Worm (Caenorhabditis elegans) whole organism, young adult: ENCODE results near the gene cdh-9.
A peak's percentile ranks its signal among the peaks of the same experiment; 100 is the strongest.

Experiments used
- C06A6.2 ChIP-seq: fragments of 200-800 bp; sonication (Bioruptor generic); conservative IDR thresholded peaks from 2 replicates; pipeline ENCODE4 v1.3.6; 2022; ENCODE audit warnings: missing genetic modification characterization, missing compliant biosample characterization
- D2030.7 ChIP-seq: fragments of 200-800 bp; sonication (Bioruptor generic); IDR thresholded peaks from 2 replicates; pipeline ENCODE4 v1.3.6; 2022; ENCODE audit warnings: missing genetic modification reagents, missing genetic modification characterization, missing compliant biosample characterization
- F33H1.4 ChIP-seq: fragments of 200-800 bp; sonication (Bioruptor generic); IDR thresholded peaks from 2 replicates; pipeline ENCODE4 v1.3.6; 2022; ENCODE audit warnings: missing genetic modification reagents, missing genetic modification characterization, missing compliant biosample characterization
- F49E8.2 ChIP-seq: sonication (generic microtip); optimal IDR thresholded peaks from 3 replicates; lab custom pipeline; 2017; ENCODE audit warnings: missing genetic modification characterization, mild to moderate bottlenecking, missing compliant biosample characterization, antibody characterized with exemption, moderate library complexity; ENCODE audit not compliant: insufficient read depth
- F55B11.4 ChIP-seq: sonication (generic microtip); optimal IDR thresholded peaks from 2 replicates; lab custom pipeline; 2016; ENCODE audit warnings: missing compliant biosample characterization, missing genetic modification characterization, borderline replicate concordance; ENCODE audit not compliant: insufficient read depth
- F57C9.4 ChIP-seq: sonication (generic microtip); optimal IDR thresholded peaks from 2 replicates; lab custom pipeline; 2017; ENCODE audit warnings: mild to moderate bottlenecking, missing genetic modification characterization, missing compliant biosample characterization
- K11D2.4 ChIP-seq: fragments of 200-800 bp; sonication (Bioruptor generic); IDR thresholded peaks from 2 replicates; pipeline ENCODE4 v1.3.6; 2022; ENCODE audit warnings: missing genetic modification reagents, missing genetic modification characterization, missing compliant biosample characterization
- K12H6.12 ChIP-seq: fragments of 200-800 bp; sonication (Bioruptor generic); optimal IDR thresholded peaks from 2 replicates; lab custom pipeline; 2018; ENCODE audit warnings: mild to moderate bottlenecking, missing genetic modification characterization, missing compliant biosample characterization
- T26A5.8 ChIP-seq: sonication (generic microtip); optimal IDR thresholded peaks from 2 replicates; lab custom pipeline; 2016; ENCODE audit warnings: missing genetic modification characterization, missing compliant biosample characterization
- Y53F4B.3 ChIP-seq: fragments of 200-800 bp; sonication (Bioruptor generic); IDR thresholded peaks from 2 replicates; pipeline ENCODE4 v1.3.6; 2022; ENCODE audit warnings: missing genetic modification reagents, missing genetic modification characterization, missing compliant biosample characterization
- Y56A3A.18 ChIP-seq: fragments of 200-800 bp; sonication (Bioruptor generic); IDR thresholded peaks from 2 replicates; pipeline ENCODE4 v1.3.6; 2022; ENCODE audit warnings: missing genetic modification reagents, missing genetic modification characterization, missing compliant biosample characterization
- Y67H2A.10 ChIP-seq: fragments of 200-800 bp; sonication (Bioruptor generic); conservative IDR thresholded peaks from 2 replicates; pipeline ENCODE4 v1.3.6; 2022; ENCODE audit warnings: missing genetic modification reagents, missing genetic modification characterization, missing compliant biosample characterization
- Y95B8A.8 ChIP-seq: fragments of 200-800 bp; sonication (Bioruptor generic); IDR thresholded peaks from 2 replicates; pipeline ENCODE4 v1.3.6; 2022; ENCODE audit warnings: missing genetic modification reagents, missing genetic modification characterization, missing compliant biosample characterization
- ZK185.1 ChIP-seq: sonication (generic microtip); optimal IDR thresholded peaks from 2 replicates; lab custom pipeline; 2016; ENCODE audit warnings: mild to moderate bottlenecking, missing genetic modification characterization, missing compliant biosample characterization; ENCODE audit not compliant: poor library complexity, severe bottlenecking
- akir-1 ChIP-seq: fragments of 200-800 bp; sonication (Bioruptor generic); optimal IDR thresholded peaks from 2 replicates; lab custom pipeline; 2018; ENCODE audit warnings: mild to moderate bottlenecking, missing genetic modification characterization, moderate library complexity, missing compliant biosample characterization
- aptf-2 ChIP-seq: fragments of 200-800 bp; sonication (Bioruptor generic); conservative IDR thresholded peaks from 2 replicates; pipeline ENCODE4 v1.3.6; 2022; ENCODE audit warnings: missing genetic modification reagents, missing genetic modification characterization, missing compliant biosample characterization
- atf-7 ChIP-seq: sonication (generic microtip); optimal IDR thresholded peaks from 2 replicates; lab custom pipeline; 2017; ENCODE audit warnings: mild to moderate bottlenecking, missing genetic modification characterization, missing compliant biosample characterization
- attf-6 ChIP-seq: fragments of 200-800 bp; sonication (Bioruptor generic); IDR thresholded peaks from 2 replicates; pipeline ENCODE4 v1.3.6; 2022; ENCODE audit warnings: missing genetic modification reagents, missing genetic modification characterization, missing compliant biosample characterization
- cebp-1 ChIP-seq, 2 experiments: fragments of 200-800 bp in 1 of 2; sonication (Bioruptor generic) in 1 of 2; sonication (generic microtip) in 1 of 2; IDR thresholded peaks in 1 of 2; optimal IDR thresholded peaks in 1 of 2; 2 replicates each; pipeline versions ENCODE4 v1.3.6 to Lab custom; 2017 to 2022; ENCODE audit warnings: missing compliant biosample characterization in 2 of 2, missing genetic modification characterization in 2 of 2, mild to moderate bottlenecking in 1 of 2, missing genetic modification reagents in 1 of 2, moderate library complexity in 1 of 2
- cebp-2 ChIP-seq: fragments of 200-800 bp; sonication (Bioruptor generic); IDR thresholded peaks from 2 replicates; pipeline ENCODE4 v1.3.6; 2022; ENCODE audit warnings: missing genetic modification characterization, missing compliant biosample characterization
- ceh-100 ChIP-seq: fragments of 200-800 bp; sonication (Bioruptor generic); IDR thresholded peaks from 2 replicates; pipeline ENCODE4 v1.3.6; 2022; ENCODE audit warnings: missing genetic modification reagents, missing genetic modification characterization, missing compliant biosample characterization
- ceh-27 ChIP-seq: fragments of 200-800 bp; sonication (Bioruptor generic); optimal IDR thresholded peaks from 2 replicates; lab custom pipeline; 2018; ENCODE audit warnings: mild to moderate bottlenecking, missing genetic modification characterization, moderate library complexity, missing compliant biosample characterization
- ceh-40 ChIP-seq: fragments of 200-800 bp; sonication (Bioruptor generic); IDR thresholded peaks from 2 replicates; pipeline ENCODE4 v1.3.6; 2022; ENCODE audit warnings: missing genetic modification characterization, missing compliant biosample characterization
- chd-7 ChIP-seq: sonication (generic microtip); optimal IDR thresholded peaks from 2 replicates; lab custom pipeline; 2016; ENCODE audit warnings: mild to moderate bottlenecking, missing genetic modification characterization, moderate library complexity, missing compliant biosample characterization
- die-1 ChIP-seq: sonication (generic microtip); optimal IDR thresholded peaks from 2 replicates; lab custom pipeline; 2016; ENCODE audit warnings: missing genotype, mild to moderate bottlenecking, missing genetic modification characterization, missing compliant biosample characterization
- efl-1 ChIP-seq: fragments of 150-350 bp; optimal IDR thresholded peaks from 2 replicates; lab custom pipeline; 2014; ENCODE audit warnings: missing biosample characterization, missing genetic modification reagents, missing genetic modification characterization
- fkh-3 ChIP-seq: sonication (generic microtip); optimal IDR thresholded peaks from 2 replicates; lab custom pipeline; 2016; ENCODE audit warnings: mild to moderate bottlenecking, missing genetic modification characterization, missing compliant biosample characterization
- hmg-1.2 ChIP-seq: fragments of 200-800 bp; sonication (Bioruptor generic); IDR thresholded peaks from 2 replicates; pipeline ENCODE4 v1.3.6; 2022; ENCODE audit warnings: missing genetic modification reagents, missing genetic modification characterization, missing compliant biosample characterization
- hmg-20 ChIP-seq: fragments of 200-800 bp; sonication (Bioruptor generic); IDR thresholded peaks from 2 replicates; pipeline ENCODE4 v1.3.6; 2022; ENCODE audit warnings: missing genetic modification reagents, missing genetic modification characterization, missing compliant biosample characterization
- hrde-1 ChIP-seq: sonication (generic microtip); optimal IDR thresholded peaks from 2 replicates; lab custom pipeline; 2016; ENCODE audit warnings: missing genetic modification characterization, mild to moderate bottlenecking, missing compliant biosample characterization, moderate library complexity, missing genotype, missing genetic modification reagents, borderline replicate concordance
- hsf-1 ChIP-seq: fragments of 200-800 bp; sonication (Bioruptor generic); IDR thresholded peaks from 2 replicates; pipeline ENCODE4 v1.3.6; 2022; ENCODE audit warnings: missing genetic modification reagents, missing genetic modification characterization, missing compliant biosample characterization
- let-526 ChIP-seq: fragments of 200-800 bp; sonication (Bioruptor generic); IDR thresholded peaks from 2 replicates; pipeline ENCODE4 v1.3.6; 2022; ENCODE audit warnings: missing genetic modification reagents, missing genetic modification characterization, missing compliant biosample characterization
- madf-10 ChIP-seq: sonication (generic microtip); optimal IDR thresholded peaks from 2 replicates; lab custom pipeline; 2016; ENCODE audit warnings: mild to moderate bottlenecking, missing genetic modification characterization, missing compliant biosample characterization
- madf-3 ChIP-seq: fragments of 200-800 bp; sonication (Bioruptor generic); IDR thresholded peaks from 2 replicates; pipeline ENCODE4 v1.3.6; 2022; ENCODE audit warnings: missing genetic modification reagents, missing genetic modification characterization, missing compliant biosample characterization
- mxl-1 ChIP-seq: sonication (generic microtip); optimal IDR thresholded peaks from 2 replicates; lab custom pipeline; 2016; ENCODE audit warnings: missing genetic modification characterization, missing compliant biosample characterization
- nfya-2 ChIP-seq: fragments of 200-800 bp; sonication (Bioruptor generic); IDR thresholded peaks from 2 replicates; pipeline ENCODE4 v1.3.6; 2022; ENCODE audit warnings: missing genetic modification reagents, missing genetic modification characterization, missing compliant biosample characterization
- nhr-179 ChIP-seq: sonication (generic microtip); optimal IDR thresholded peaks from 2 replicates; lab custom pipeline; 2016; ENCODE audit warnings: mild to moderate bottlenecking, missing genetic modification characterization, missing compliant biosample characterization
- nhr-27 ChIP-seq: fragments of 200-800 bp; sonication (Bioruptor generic); optimal IDR thresholded peaks from 2 replicates; lab custom pipeline; 2018; ENCODE audit warnings: mild to moderate bottlenecking, missing genetic modification characterization, moderate library complexity, missing compliant biosample characterization
- pha-4 ChIP-seq: fragments of 150-350 bp; sonication (generic microtip); optimal IDR thresholded peaks from 2 replicates; lab custom pipeline; 2014; ENCODE audit warnings: missing biosample characterization, missing genetic modification reagents, missing genetic modification characterization
- rec-8 ChIP-seq, 2 experiments: sonication (generic microtip); optimal IDR thresholded peaks; 2 replicates each; lab custom pipeline; 2016; ENCODE audit warnings: mild to moderate bottlenecking in 2 of 2, missing genetic modification characterization in 2 of 2, missing genetic modification reagents in 2 of 2, missing genotype in 2 of 2, missing biosample characterization in 1 of 2, missing compliant biosample characterization in 1 of 2, moderate library complexity in 1 of 2
- somi-1 ChIP-seq: fragments of 200-800 bp; sonication (Bioruptor generic); optimal IDR thresholded peaks from 2 replicates; lab custom pipeline; 2018; ENCODE audit warnings: mild to moderate bottlenecking, missing genetic modification characterization, missing compliant biosample characterization
- tbp1 ChIP-seq: fragments of 200-800 bp; sonication (Bioruptor generic); optimal IDR thresholded peaks from 2 replicates; lab custom pipeline; 2018; ENCODE audit warnings: mild to moderate bottlenecking, missing genetic modification characterization, missing compliant biosample characterization
- tlf-1 ChIP-seq: fragments of 200-800 bp; sonication (Bioruptor generic); optimal IDR thresholded peaks from 2 replicates; lab custom pipeline; 2018; ENCODE audit warnings: mild to moderate bottlenecking, missing genetic modification characterization, missing compliant biosample characterization
- xnd-1 ChIP-seq: sonication (generic microtip); optimal IDR thresholded peaks from 2 replicates; lab custom pipeline; 2016; ENCODE audit warnings: missing genotype, missing genetic modification reagents, missing genetic modification characterization, missing compliant biosample characterization
- zim-3 ChIP-seq: sonication (generic microtip); optimal IDR thresholded peaks from 2 replicates; lab custom pipeline; 2017; ENCODE audit warnings: mild to moderate bottlenecking, missing genetic modification characterization, moderate library complexity, missing compliant biosample characterization
- ztf-26 ChIP-seq: sonication (generic microtip); optimal IDR thresholded peaks from 2 replicates; lab custom pipeline; 2017; ENCODE audit warnings: missing genetic modification characterization, missing compliant biosample characterization
- ztf-28 ChIP-seq: fragments of 200-800 bp; sonication (Bioruptor generic); IDR thresholded peaks from 2 replicates; pipeline ENCODE4 v1.3.6; 2022; ENCODE audit warnings: missing genetic modification reagents, missing genetic modification characterization, missing compliant biosample characterization
- ztf-6 ChIP-seq: fragments of 200-800 bp; sonication (Bioruptor generic); IDR thresholded peaks from 2 replicates; pipeline ENCODE4 v1.3.6; 2022; ENCODE audit warnings: missing genetic modification reagents, missing genetic modification characterization, missing compliant biosample characterization

cdh-9 gene

DNA sequence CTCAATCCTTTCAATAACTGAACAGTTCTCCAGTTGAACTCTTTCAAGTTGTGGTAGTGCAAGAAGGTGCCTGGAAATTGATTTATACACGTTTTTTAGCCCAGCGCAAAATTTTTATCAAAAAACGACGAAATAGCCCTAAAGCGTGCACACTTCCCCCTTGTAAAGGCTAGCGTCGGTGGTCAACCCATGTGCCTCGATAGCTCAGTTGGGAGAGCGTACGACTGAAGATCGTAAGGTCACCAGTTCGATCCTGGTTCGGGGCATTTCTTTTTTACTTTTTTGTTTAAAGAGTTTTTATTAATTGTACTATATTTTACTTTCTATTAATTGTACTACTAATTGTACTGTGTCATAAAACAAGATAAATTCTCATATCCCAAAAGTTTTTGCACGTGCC is 43.7 kb upstream of the cdh-9 start (continued):
- TF ChIP-seq tbp1 (GFP tag; lab: Kevin White, UChicago) = peak; percentile 94
- no peak for TF ChIP-seq mxl-1 (tag; lab: Kevin White, UChicago)
- no peak for TF ChIP-seq C06A6.2 (GFP tag; lab: Robert Waterston, UW)
- TF ChIP-seq hmg-20 (GFP tag; lab: Robert Waterston, UW) = no peak
- no peak for TF ChIP-seq atf-7 (tag; lab: Kevin White, UChicago)
- TF ChIP-seq hrde-1 (tag; lab: Kevin White, UChicago) = no peak
- TF ChIP-seq pha-4 (tag; lab: Kevin White, UChicago) = no peak
- no peak for TF ChIP-seq ceh-40 (GFP tag; lab: Robert Waterston, UW)
- TF ChIP-seq Y67H2A.10 (GFP tag; lab: Robert Waterston, UW) = no peak
- TF ChIP-seq akir-1 = no peak
- TF ChIP-seq K12H6.12 (tag; lab: Kevin White, UChicago) = no peak
- TF ChIP-seq madf-10 (tag; lab: Kevin White, UChicago) = peak; percentile 32
- TF ChIP-seq F55B11.4 (tag; lab: Kevin White, UChicago) = no peak
- no peak for TF ChIP-seq nhr-27 (tag; lab: Kevin White, UChicago)
- no peak for TF ChIP-seq ztf-28 (GFP tag; lab: Robert Waterston, UW)
- TF ChIP-seq ceh-100 (GFP tag; lab: Robert Waterston, UW) = no peak
- no peak for TF ChIP-seq T26A5.8
- no peak for TF ChIP-seq nfya-2 (GFP tag; lab: Robert Waterston, UW)
- no peak for TF ChIP-seq Y53F4B.3 (GFP tag; lab: Robert Waterston, UW)
- no peak for TF ChIP-seq cebp-1 (GFP tag; IDR thresholded peaks at IDR 0.05; lab: Robert Waterston, UW)
- peak; percentile 20 for TF ChIP-seq cebp-1 (tag; optimal IDR thresholded peaks at IDR 0.05; lab: Kevin White, UChicago)
- no peak for TF ChIP-seq fkh-3 (tag; lab: Kevin White, UChicago)
- TF ChIP-seq F57C9.4 (tag; lab: Kevin White, UChicago) = no peak
- no peak for TF ChIP-seq let-526 (GFP tag; lab: Robert Waterston, UW)
- no peak for TF ChIP-seq F33H1.4 (GFP tag; lab: Robert Waterston, UW)
- no peak for TF ChIP-seq Y95B8A.8 (GFP tag; lab: Robert Waterston, UW)
- no peak for TF ChIP-seq ceh-27 (GFP tag; lab: Kevin White, UChicago)
- no peak for TF ChIP-seq somi-1 (GFP tag; lab: Kevin White, UChicago)
- TF ChIP-seq zim-3 (tag; lab: Kevin White, UChicago) = no peak
- no peak for TF ChIP-seq rec-8 (tag; optimal IDR thresholded peaks at IDR 0.05; lab: Kevin White, UChicago)
- no peak for TF ChIP-seq F49E8.2 (tag; lab: Kevin White, UChicago)
- TF ChIP-seq Y56A3A.18 (GFP tag; lab: Robert Waterston, UW) = no peak
- TF ChIP-seq nhr-179 (tag; lab: Kevin White, UChicago) = no peak
- TF ChIP-seq ZK185.1 (tag; lab: Kevin White, UChicago) = peak; percentile 10
- TF ChIP-seq K11D2.4 = 0 out of 2 replicates have a peak, but pooled peaks have one; percentile 15
- TF ChIP-seq ztf-6 (GFP tag; lab: Robert Waterston, UW) = no peak
- TF ChIP-seq chd-7 (tag; lab: Kevin White, UChicago) = no peak
- TF ChIP-seq efl-1 (GFP tag; lab: Kevin White, UChicago) = no peak
- peak; percentile 14 for TF ChIP-seq die-1 (tag; lab: Kevin White, UChicago)
- peak; percentile 71; the same call in 1 of the 2 replicates for TF ChIP-seq D2030.7 (GFP tag; lab: Robert Waterston, UW)
- TF ChIP-seq aptf-2 (GFP tag; lab: Robert Waterston, UW) = no peak
- TF ChIP-seq hsf-1 = no peak
- TF ChIP-seq tlf-1 = no peak
- no peak for TF ChIP-seq attf-6 (GFP tag; lab: Robert Waterston, UW)
- no peak for TF ChIP-seq cebp-2 (GFP tag; lab: Robert Waterston, UW)
- no peak for TF ChIP-seq xnd-1
- TF ChIP-seq hmg-1.2 = peak; percentile 75
- no peak for TF ChIP-seq madf-3 (GFP tag; lab: Robert Waterston, UW)
- TF ChIP-seq ztf-26 (tag; lab: Kevin White, UChicago) = peak; percentile 19
